Fruit fly (Drosophila melanogaster) whole organism, embryonic: ENCODE results near the gene CG13074.

Source experiments
- ATbp ChIP-seq: fragments of 200-800 bp; sonication (Bioruptor generic); optimal IDR thresholded peaks from 2 replicates; lab custom pipeline; 2017; ENCODE audit warnings: missing biosample characterization, mild to moderate bottlenecking, missing genetic modification characterization, missing genetic modification reagents
- CG1024 ChIP-seq: fragments of 200-800 bp; sonication (Bioruptor generic); IDR thresholded peaks from 2 replicates; pipeline ENCODE4 v1.3.6; 2022; ENCODE audit warnings: missing biosample characterization, missing genetic modification characterization
- CG10267 ChIP-seq: fragments of 200-800 bp; sonication (Bioruptor generic); optimal IDR thresholded peaks from 2 replicates; lab custom pipeline; 2018; ENCODE audit warnings: missing biosample characterization, mild to moderate bottlenecking, missing genetic modification characterization, moderate library complexity
- CG11093 ChIP-seq: fragments of 200-800 bp; sonication (Bioruptor generic); IDR thresholded peaks from 3 replicates; pipeline ENCODE4 v1.3.6; 2022; ENCODE audit warnings: missing biosample characterization, missing genetic modification characterization
- CG13775 ChIP-seq: fragments of 200-800 bp; sonication (Bioruptor generic); optimal IDR thresholded peaks from 3 replicates; lab custom pipeline; 2017; ENCODE audit warnings: missing biosample characterization, mild to moderate bottlenecking, missing genetic modification characterization
- CG15269 ChIP-seq: fragments of 200-800 bp; sonication (Bioruptor generic); optimal IDR thresholded peaks from 2 replicates; lab custom pipeline; 2018; ENCODE audit warnings: missing biosample characterization, mild to moderate bottlenecking, missing genetic modification characterization, moderate library complexity
- CG16863 ChIP-seq: fragments of 200-800 bp; sonication (Bioruptor generic); optimal IDR thresholded peaks from 3 replicates; lab custom pipeline; 2016; ENCODE audit warnings: missing biosample characterization, missing genetic modification characterization
- CG17328 ChIP-seq: fragments of 200-800 bp; sonication (Bioruptor generic); IDR thresholded peaks from 2 replicates; pipeline ENCODE4 v1.3.6; 2022; ENCODE audit warnings: missing biosample characterization, missing genetic modification characterization
- CG17359 ChIP-seq: fragments of 200-800 bp; sonication (Bioruptor generic); optimal IDR thresholded peaks from 3 replicates; lab custom pipeline; 2018; ENCODE audit warnings: missing biosample characterization, mild to moderate bottlenecking, missing genetic modification characterization, moderate library complexity
- CG18619 ChIP-seq: fragments of 200-800 bp; sonication (Bioruptor generic); optimal IDR thresholded peaks from 3 replicates; lab custom pipeline; 2017; ENCODE audit warnings: missing biosample characterization, mild to moderate bottlenecking, missing genetic modification characterization
- CG18764 ChIP-seq: fragments of 200-800 bp; sonication (Bioruptor generic); optimal IDR thresholded peaks from 3 replicates; lab custom pipeline; 2016; ENCODE audit warnings: missing biosample characterization, missing genetic modification characterization
- CG31224 ChIP-seq: fragments of 200-800 bp; sonication (Bioruptor generic); IDR thresholded peaks from 2 replicates; pipeline ENCODE4 v1.3.6; 2022; ENCODE audit warnings: missing biosample characterization, missing genetic modification characterization
- CG3407 ChIP-seq: fragments of 200-800 bp; sonication (Bioruptor generic); optimal IDR thresholded peaks from 2 replicates; lab custom pipeline; 2018; ENCODE audit warnings: missing biosample characterization, mild to moderate bottlenecking, missing genetic modification characterization
- CG34422 ChIP-seq: fragments of 200-800 bp; sonication (Bioruptor generic); IDR thresholded peaks from 3 replicates; pipeline ENCODE4 v1.3.6; 2022; ENCODE audit warnings: missing biosample characterization, missing genetic modification characterization
- CG3847 ChIP-seq: fragments of 200-800 bp; sonication (Bioruptor generic); IDR thresholded peaks from 2 replicates; pipeline ENCODE4 v1.3.6; 2022; ENCODE audit warnings: missing biosample characterization, missing genetic modification characterization
- CG4820 ChIP-seq: fragments of 200-800 bp; sonication (Bioruptor generic); optimal IDR thresholded peaks from 3 replicates; lab custom pipeline; 2016; ENCODE audit warnings: missing biosample characterization, missing genetic modification characterization
- CG8924 ChIP-seq: fragments of 200-800 bp; optimal IDR thresholded peaks from 3 replicates; lab custom pipeline; 2019; ENCODE audit warnings: missing biosample characterization, mild to moderate bottlenecking, missing genetic modification characterization, moderate library complexity
- CG9437 ChIP-seq: fragments of 200-800 bp; sonication (Bioruptor generic); optimal IDR thresholded peaks from 2 replicates; lab custom pipeline; 2018; ENCODE audit warnings: missing biosample characterization, mild to moderate bottlenecking, missing genetic modification characterization
- D ChIP-seq, 2 experiments: fragments of 200-800 bp in 1 of 2; fragments of >200 bp in 1 of 2; sonication (Bioruptor generic) in 1 of 2; optimal IDR thresholded peaks; 2 replicates in 1 of 2; 3 replicates in 1 of 2; lab custom pipeline; 2017; ENCODE audit warnings: mild to moderate bottlenecking in 1 of 2, missing biosample characterization in 1 of 2, missing genetic modification characterization in 1 of 2, missing genetic modification reagents in 1 of 2
- D19B ChIP-seq: fragments of 200-800 bp; sonication (Bioruptor generic); optimal IDR thresholded peaks from 2 replicates; lab custom pipeline; 2017; ENCODE audit warnings: missing biosample characterization, mild to moderate bottlenecking, missing genetic modification characterization
- Drgx ChIP-seq: fragments of 200-800 bp; sonication (Bioruptor generic); IDR thresholded peaks from 2 replicates; pipeline ENCODE4 v1.3.6; 2022; ENCODE audit warnings: missing biosample characterization, missing genetic modification characterization
- E2f1 ChIP-seq: fragments of 200-800 bp; sonication (Bioruptor generic); IDR thresholded peaks from 2 replicates; pipeline ENCODE4 v1.3.6; 2022; ENCODE audit warnings: missing biosample characterization, missing genetic modification characterization
- E2f2 ChIP-seq: fragments of 200-800 bp; sonication (Bioruptor generic); IDR thresholded peaks from 2 replicates; pipeline ENCODE4 v1.3.6; 2022; ENCODE audit warnings: missing biosample characterization, missing genetic modification characterization
- Ets65A ChIP-seq: fragments of 200-800 bp; sonication (Bioruptor generic); peaks from one replicate; lab custom pipeline; 2016; ENCODE audit warnings: missing biosample characterization, missing genetic modification characterization
- Hr51 ChIP-seq, 2 experiments: fragments of 200-800 bp; sonication (Bioruptor generic); optimal IDR thresholded peaks; 2 replicates in 1 of 2; 3 replicates in 1 of 2; lab custom pipeline; 2016 to 2018; ENCODE audit warnings: missing biosample characterization in 2 of 2, missing genetic modification characterization in 2 of 2, mild to moderate bottlenecking in 1 of 2, moderate library complexity in 1 of 2
- Med ChIP-seq: fragments of 200-800 bp; sonication (Bioruptor generic); peaks from one replicate; lab custom pipeline; 2016; ENCODE audit warnings: missing biosample characterization, missing genetic modification characterization, mild to moderate bottlenecking, inconsistent platforms, moderate library complexity
- Nf-YC ChIP-seq: fragments of 200-800 bp; optimal IDR thresholded peaks from 3 replicates; lab custom pipeline; 2019; ENCODE audit warnings: missing biosample characterization, mild to moderate bottlenecking, missing genetic modification characterization, moderate library complexity
- Rfx ChIP-seq: fragments of 200-800 bp; sonication (Bioruptor generic); IDR thresholded peaks from 2 replicates; pipeline ENCODE4 v1.3.6; 2022; ENCODE audit warnings: missing biosample characterization, missing genetic modification characterization
- bcd ChIP-seq: fragments of 200-800 bp; sonication (Bioruptor generic); optimal IDR thresholded peaks from 2 replicates; lab custom pipeline; 2017; ENCODE audit warnings: missing biosample characterization, mild to moderate bottlenecking, missing genetic modification characterization
- bigmax ChIP-seq: fragments of 200-800 bp; sonication (Bioruptor generic); optimal IDR thresholded peaks from 2 replicates; lab custom pipeline; 2018; ENCODE audit warnings: missing biosample characterization, mild to moderate bottlenecking, missing genetic modification characterization
- cwo ChIP-seq: fragments of 200-800 bp; sonication (Bioruptor generic); optimal IDR thresholded peaks from 3 replicates; lab custom pipeline; 2017; ENCODE audit warnings: missing biosample characterization, missing genetic modification characterization, mild to moderate bottlenecking, moderate library complexity, missing genetic modification reagents
- dysf ChIP-seq: fragments of 200-800 bp; sonication (Bioruptor generic); IDR thresholded peaks from 3 replicates; pipeline ENCODE4 v1.3.6; 2022; ENCODE audit warnings: missing biosample characterization, missing genetic modification characterization
- eyg ChIP-seq: fragments of 200-800 bp; sonication (Bioruptor generic); optimal IDR thresholded peaks from 3 replicates; lab custom pipeline; 2016; ENCODE audit warnings: missing biosample characterization, missing genetic modification characterization
- gem ChIP-seq: fragments of 200-800 bp; sonication (Bioruptor generic); optimal IDR thresholded peaks from 2 replicates; lab custom pipeline; 2019; ENCODE audit warnings: missing biosample characterization, mild to moderate bottlenecking, missing genetic modification characterization, moderate library complexity
- ind ChIP-seq: fragments of 200-800 bp; sonication (Bioruptor generic); optimal IDR thresholded peaks from 3 replicates; lab custom pipeline; 2016; ENCODE audit warnings: missing biosample characterization, missing genetic modification characterization
- lab ChIP-seq: fragments of 200-800 bp; sonication (Bioruptor generic); optimal IDR thresholded peaks from 3 replicates; lab custom pipeline; 2017; ENCODE audit warnings: missing biosample characterization, missing genetic modification characterization, mild to moderate bottlenecking, moderate library complexity, missing genetic modification reagents
- lilli ChIP-seq: fragments of 200-800 bp; sonication (Bioruptor generic); optimal IDR thresholded peaks from 3 replicates; lab custom pipeline; 2016; ENCODE audit warnings: missing biosample characterization, missing genetic modification characterization
- nerfin-1 ChIP-seq: fragments of 200-800 bp; sonication (Bioruptor generic); optimal IDR thresholded peaks from 3 replicates; lab custom pipeline; 2019; ENCODE audit warnings: missing biosample characterization, mild to moderate bottlenecking, missing genetic modification characterization, moderate library complexity
- oc ChIP-seq: fragments of 200-800 bp; sonication (Bioruptor generic); optimal IDR thresholded peaks from 2 replicates; lab custom pipeline; 2018; ENCODE audit warnings: missing biosample characterization, mild to moderate bottlenecking, missing genetic modification characterization, moderate library complexity
- odd ChIP-seq: fragments of 200-800 bp; sonication (Bioruptor generic); optimal IDR thresholded peaks from 2 replicates; lab custom pipeline; 2017; ENCODE audit warnings: missing biosample characterization, mild to moderate bottlenecking, missing genetic modification characterization
- org-1 ChIP-seq: fragments of 200-800 bp; sonication (Bioruptor generic); optimal IDR thresholded peaks from 2 replicates; lab custom pipeline; 2017; ENCODE audit warnings: missing biosample characterization, missing genetic modification characterization
- otp ChIP-seq: fragments of 200-800 bp; sonication (Bioruptor generic); IDR thresholded peaks from 3 replicates; pipeline ENCODE4, ENCODE4 v1.3.6; 2022; ENCODE audit warnings: missing biosample characterization, missing genetic modification characterization
- phol ChIP-seq: fragments of 200-800 bp; sonication (Bioruptor generic); optimal IDR thresholded peaks from 3 replicates; lab custom pipeline; 2018; ENCODE audit warnings: missing biosample characterization, mild to moderate bottlenecking, missing genetic modification characterization, moderate library complexity
- row ChIP-seq: fragments of 200-800 bp; sonication (Bioruptor generic); IDR thresholded peaks from 3 replicates; pipeline ENCODE4 v1.3.6; 2022; ENCODE audit warnings: missing biosample characterization, missing genetic modification characterization
- sc ChIP-seq, 3 experiments: fragments of >200 bp in 2 of 3; fragments of 200-800 bp in 1 of 3; sonication (Bioruptor generic) in 1 of 3; optimal IDR thresholded peaks; 2 replicates in 2 of 3; 3 replicates in 1 of 3; lab custom pipeline; 2017; ENCODE audit warnings: mild to moderate bottlenecking in 1 of 3, missing biosample characterization in 1 of 3, missing genetic modification characterization in 1 of 3, missing genetic modification reagents in 1 of 3
- seq ChIP-seq: fragments of 200-800 bp; sonication (Bioruptor generic); IDR thresholded peaks from 2 replicates; pipeline ENCODE4 v1.3.6; 2022; ENCODE audit warnings: missing biosample characterization, missing genetic modification characterization
- stc ChIP-seq: fragments of 200-800 bp; sonication (Bioruptor generic); IDR thresholded peaks from 2 replicates; pipeline ENCODE4 v1.3.6; 2022; ENCODE audit warnings: missing biosample characterization, missing genetic modification characterization
- sug ChIP-seq: fragments of 200-800 bp; optimal IDR thresholded peaks from 2 replicates; lab custom pipeline; 2019; ENCODE audit warnings: missing biosample characterization, mild to moderate bottlenecking, missing genetic modification characterization, moderate library complexity
- unpg ChIP-seq: fragments of 200-800 bp; sonication (Bioruptor generic); optimal IDR thresholded peaks from 3 replicates; lab custom pipeline; 2018; ENCODE audit warnings: missing biosample characterization, mild to moderate bottlenecking, missing genetic modification characterization, moderate library complexity

CG13074 gene

dm6 chr3L:16054095-16054494 lies 43.2 kb downstream of the CG13074 start (continued):
- TF ChIP-seq E2f2 (GFP tag; lab: Robert Waterston, UW) (peak; percentile 22; the same call in 1 of the 2 replicates), CG18619 (GFP tag; lab: Kevin White, UChicago) (peak; percentile 42), CG8924 (peak; percentile 46), bcd (GFP tag; lab: Kevin White, UChicago) (peak; percentile 49), E2f1 (0 out of 2 replicates have a peak, but pooled peaks have one; percentile 6), CG9437 (peak; percentile 62), lab (GFP tag; lab: Kevin White, UChicago) (peak; percentile 45), CG3407 (GFP tag; lab: Kevin White, UChicago) (peak; percentile 14), CG17359 (peak; percentile 24), CG18764 (no peak), gem (tag; lab: Kevin White, UChicago) (peak; percentile 77), CG11093 (GFP tag; lab: Robert Waterston, UW) (peak; percentile 45; the same call in 1 of the 3 replicates), otp (GFP tag; lab: Robert Waterston, UW) (peak; percentile 28; the same call in 1 of the 3 replicates), Drgx (GFP tag; lab: Robert Waterston, UW) (peak; percentile 45; the same call in 1 of the 2 replicates), CG4820 (GFP tag; lab: Kevin White, UChicago) (peak; percentile 13), CG16863 (GFP tag; lab: Kevin White, UChicago) (no peak), bigmax (GFP tag; lab: Kevin White, UChicago) (no peak), Ets65A (GFP tag; lab: Kevin White, UChicago) (peak; percentile 58), ind (GFP tag; lab: Kevin White, UChicago) (peak; percentile 21), CG17328 (GFP tag; lab: Robert Waterston, UW) (no peak), ATbp (GFP tag; lab: Kevin White, UChicago) (peak; percentile 35), sug (tag; lab: Kevin White, UChicago) (peak; percentile 6), eyg (GFP tag; lab: Kevin White, UChicago) (no peak), unpg (peak; percentile 50), CG1024 (GFP tag; lab: Robert Waterston, UW) (0 out of 2 replicates have a peak, but pooled peaks have one; percentile 21), sc (optimal IDR thresholded peaks at IDR 0.05; lab: Kevin White, UChicago) (no peak), sc (GFP tag; optimal IDR thresholded peaks at IDR 0.05; lab: Kevin White, UChicago) (peak; percentile 13), D (optimal IDR thresholded peaks at IDR 0.05; lab: Kevin White, UChicago) (no peak), D (GFP tag; optimal IDR thresholded peaks at IDR 0.05; lab: Kevin White, UChicago) (peak; percentile 43), lilli (GFP tag; lab: Kevin White, UChicago) (peak; percentile 26), CG10267 (peak; percentile 38), Nf-YC (tag; lab: Kevin White, UChicago) (peak; percentile 40), Hr51 (GFP tag; optimal IDR thresholded peaks at IDR 0.05; lab: Kevin White, UChicago) (peak in 1 of 2 experiments; percentile 83), oc (tag; lab: Kevin White, UChicago) (no peak), dysf (GFP tag; lab: Robert Waterston, UW) (peak; percentile 61), CG15269 (tag; lab: Kevin White, UChicago) (peak; percentile 68), D19B (peak; percentile 26), stc (GFP tag; lab: Robert Waterston, UW) (peak; percentile 26; the same call in 1 of the 2 replicates), cwo (GFP tag; lab: Kevin White, UChicago) (peak; percentile 34), row (GFP tag; lab: Robert Waterston, UW) (peak; percentile 40; the same call in 2 of the 3 replicates), seq (GFP tag; lab: Robert Waterston, UW) (0 out of 2 replicates have a peak, but pooled peaks have one; percentile 16), CG34422 (GFP tag; lab: Robert Waterston, UW) (0 out of 3 replicates have a peak, but pooled peaks have one; percentile 22), org-1 (peak; percentile 45), CG31224 (GFP tag; lab: Robert Waterston, UW) (0 out of 2 replicates have a peak, but pooled peaks have one; percentile 11), phol (peak; percentile 68), odd (GFP tag; lab: Kevin White, UChicago) (peak; percentile 10), CG3847 (GFP tag; lab: Robert Waterston, UW) (no peak), nerfin-1 (tag; lab: Kevin White, UChicago) (peak; percentile 14), CG13775 (GFP tag; lab: Kevin White, UChicago) (peak; percentile 30), Med (GFP tag; lab: Kevin White, UChicago) (peak; percentile 79), Rfx (GFP tag; lab: Robert Waterston, UW) (peak; percentile 31; the same call in 1 of the 2 replicates)
